Fruit fly (Drosophila melanogaster) whole organism, embryonic: ENCODE data around the gene Glut1.

ENCODE experiments used
- ATbp ChIP-seq: fragments of 200-800 bp; sonication (Bioruptor generic); optimal IDR thresholded peaks from 2 replicates; lab custom pipeline; 2017; ENCODE audit warnings: missing biosample characterization, mild to moderate bottlenecking, missing genetic modification characterization, missing genetic modification reagents
- Adf1 ChIP-seq: fragments of 200-800 bp; sonication (Bioruptor generic); IDR thresholded peaks from 2 replicates; pipeline ENCODE4 v1.3.6; 2022; ENCODE audit warnings: missing biosample characterization, missing genetic modification characterization
- Awh ChIP-seq: fragments of 200-800 bp; sonication (Bioruptor generic); IDR thresholded peaks from 2 replicates; pipeline ENCODE4, ENCODE4 v1.3.6; 2022; ENCODE audit warnings: missing biosample characterization, missing genetic modification characterization
- Bgb ChIP-seq: fragments of 200-800 bp; sonication (Bioruptor generic); IDR thresholded peaks from 2 replicates; pipeline ENCODE4 v1.3.6; 2022; ENCODE audit warnings: missing biosample characterization, missing genetic modification characterization; ENCODE audit not compliant: partially characterized antibody
- CG12155 ChIP-seq: fragments of 200-800 bp; sonication (Bioruptor generic); optimal IDR thresholded peaks from 3 replicates; lab custom pipeline; 2016; ENCODE audit warnings: missing biosample characterization, missing genetic modification characterization
- CG12659 ChIP-seq: fragments of 200-800 bp; sonication (Bioruptor generic); optimal IDR thresholded peaks from 3 replicates; lab custom pipeline; 2017; ENCODE audit warnings: mild to moderate bottlenecking, missing biosample characterization, missing genetic modification reagents, missing genetic modification characterization
- CG16779 ChIP-seq: fragments of 200-800 bp; sonication (Bioruptor generic); IDR thresholded peaks from 2 replicates; pipeline ENCODE4 v1.3.6; 2022; ENCODE audit warnings: missing biosample characterization, missing genetic modification characterization
- CG16863 ChIP-seq: fragments of 200-800 bp; sonication (Bioruptor generic); optimal IDR thresholded peaks from 3 replicates; lab custom pipeline; 2016; ENCODE audit warnings: missing biosample characterization, missing genetic modification characterization
- CG2116 ChIP-seq: fragments of 200-800 bp; sonication (Bioruptor generic); optimal IDR thresholded peaks from 3 replicates; lab custom pipeline; 2018; ENCODE audit warnings: missing biosample characterization, mild to moderate bottlenecking, missing genetic modification characterization
- CG30020 ChIP-seq: fragments of 200-800 bp; optimal IDR thresholded peaks from 2 replicates; lab custom pipeline; 2019; ENCODE audit warnings: missing biosample characterization, mild to moderate bottlenecking, missing genetic modification characterization, moderate library complexity
- CG31388 ChIP-seq: fragments of 200-800 bp; sonication (Bioruptor generic); optimal IDR thresholded peaks from 2 replicates; lab custom pipeline; 2016; ENCODE audit warnings: missing biosample characterization, missing genetic modification characterization
- CG3847 ChIP-seq: fragments of 200-800 bp; sonication (Bioruptor generic); IDR thresholded peaks from 2 replicates; pipeline ENCODE4 v1.3.6; 2022; ENCODE audit warnings: missing biosample characterization, missing genetic modification characterization
- CG4404 ChIP-seq: fragments of 200-800 bp; sonication (Bioruptor generic); IDR thresholded peaks from 2 replicates; pipeline ENCODE4 v1.3.6; 2022; ENCODE audit warnings: missing biosample characterization, missing genetic modification characterization
- CG4424 ChIP-seq: fragments of 200-800 bp; sonication (Bioruptor generic); optimal IDR thresholded peaks from 3 replicates; lab custom pipeline; 2016; ENCODE audit warnings: missing biosample characterization, missing genetic modification characterization
- CG5245 ChIP-seq: fragments of 200-800 bp; sonication (Bioruptor generic); optimal IDR thresholded peaks from 3 replicates; lab custom pipeline; 2016; ENCODE audit warnings: missing biosample characterization, missing genetic modification characterization
- CG7357 ChIP-seq: fragments of 200-800 bp; sonication (Bioruptor generic); IDR thresholded peaks from 3 replicates; pipeline ENCODE4 v1.3.6; 2022; ENCODE audit warnings: missing biosample characterization, missing genetic modification characterization
- CG7372 ChIP-seq: fragments of 200-800 bp; sonication (Bioruptor generic); IDR thresholded peaks from 2 replicates; pipeline ENCODE4 v1.3.6; 2022; ENCODE audit warnings: missing biosample characterization, missing genetic modification characterization
- CG8281 ChIP-seq: fragments of 200-800 bp; sonication (Bioruptor generic); optimal IDR thresholded peaks from 2 replicates; lab custom pipeline; 2018; ENCODE audit warnings: missing biosample characterization, mild to moderate bottlenecking, missing genetic modification characterization, moderate library complexity
- Chrac-16 ChIP-seq: fragments of 200-800 bp; sonication (Bioruptor generic); optimal IDR thresholded peaks from 3 replicates; lab custom pipeline; 2016; ENCODE audit warnings: missing biosample characterization, missing genetic modification characterization
- Dbx ChIP-seq: fragments of 200-800 bp; sonication (Bioruptor generic); IDR thresholded peaks from 3 replicates; pipeline ENCODE4 v1.3.6; 2022; ENCODE audit warnings: missing biosample characterization, missing genetic modification characterization
- Dp ChIP-seq: fragments of 200-800 bp; sonication (Bioruptor generic); optimal IDR thresholded peaks from 2 replicates; lab custom pipeline; 2018; ENCODE audit warnings: missing biosample characterization, mild to moderate bottlenecking, missing genetic modification characterization, moderate library complexity
- Drgx ChIP-seq: fragments of 200-800 bp; sonication (Bioruptor generic); IDR thresholded peaks from 2 replicates; pipeline ENCODE4 v1.3.6; 2022; ENCODE audit warnings: missing biosample characterization, missing genetic modification characterization
- ERR ChIP-seq: fragments of 200-800 bp; sonication (Bioruptor generic); optimal IDR thresholded peaks from 2 replicates; lab custom pipeline; 2016; ENCODE audit warnings: missing biosample characterization, missing genetic modification characterization
- NC2β ChIP-seq: fragments of 200-800 bp; sonication (Bioruptor generic); optimal IDR thresholded peaks from 2 replicates; lab custom pipeline; 2016; ENCODE audit warnings: missing biosample characterization, missing genetic modification characterization
- Neu2 ChIP-seq: fragments of 200-800 bp; sonication (Bioruptor generic); optimal IDR thresholded peaks from 3 replicates; lab custom pipeline; 2016; ENCODE audit warnings: missing biosample characterization, missing genetic modification characterization, borderline replicate concordance
- Pdp1 ChIP-seq, 2 experiments: fragments of 200-800 bp; sonication (Bioruptor generic); optimal IDR thresholded peaks; 3 replicates each; lab custom pipeline; 2016; ENCODE audit warnings: missing biosample characterization in 2 of 2, missing genetic modification characterization in 2 of 2, mild to moderate bottlenecking in 1 of 2, moderate library complexity in 1 of 2
- Ptx1 ChIP-seq: fragments of 200-800 bp; sonication (Bioruptor generic); IDR thresholded peaks from 2 replicates; pipeline ENCODE4 v1.3.6; 2022; ENCODE audit warnings: missing biosample characterization, missing genetic modification characterization
- Rx ChIP-seq: fragments of 200-800 bp; sonication (Bioruptor generic); IDR thresholded peaks from 2 replicates; pipeline ENCODE4 v1.3.6; 2022; ENCODE audit warnings: missing biosample characterization, missing genetic modification characterization
- Six4 ChIP-seq: fragments of 200-800 bp; sonication (Bioruptor generic); optimal IDR thresholded peaks from 2 replicates; lab custom pipeline; 2016; ENCODE audit warnings: missing biosample characterization, missing genetic modification characterization
- TFAM ChIP-seq: fragments of 200-800 bp; sonication (Bioruptor generic); optimal IDR thresholded peaks from 2 replicates; lab custom pipeline; 2017; ENCODE audit warnings: missing biosample characterization, missing genetic modification characterization, inconsistent platforms
- Xrp1 ChIP-seq: fragments of 200-800 bp; sonication (Bioruptor generic); IDR thresholded peaks from 2 replicates; pipeline ENCODE4 v1.3.6; 2022; ENCODE audit warnings: missing biosample characterization, missing genetic modification characterization
- bsh ChIP-seq, 2 experiments: fragments of 200-800 bp; sonication (Bioruptor generic); optimal IDR thresholded peaks; 2 replicates each; lab custom pipeline; 2017 to 2018; ENCODE audit warnings: mild to moderate bottlenecking in 2 of 2, missing biosample characterization in 2 of 2, missing genetic modification characterization in 2 of 2, moderate library complexity in 1 of 2
- croc ChIP-seq: fragments of 200-800 bp; sonication (Bioruptor generic); conservative IDR thresholded peaks from 3 replicates; pipeline ENCODE4 v1.3.6; 2022; ENCODE audit warnings: missing biosample characterization, missing genetic modification characterization
- danr ChIP-seq: fragments of 200-800 bp; sonication (Bioruptor generic); IDR thresholded peaks from 2 replicates; pipeline ENCODE4 v1.3.6; 2022; ENCODE audit warnings: missing biosample characterization, missing genetic modification characterization
- disco-r ChIP-seq: fragments of 200-800 bp; sonication (Bioruptor generic); optimal IDR thresholded peaks from 2 replicates; lab custom pipeline; 2016; ENCODE audit warnings: missing biosample characterization, missing genetic modification characterization
- esg ChIP-seq: fragments of 200-800 bp; sonication (Bioruptor generic); conservative IDR thresholded peaks from 2 replicates; pipeline ENCODE4 v1.3.6; 2022; ENCODE audit warnings: missing biosample characterization, missing genetic modification characterization
- fru ChIP-seq: fragments of >200 bp; optimal IDR thresholded peaks from 2 replicates; lab custom pipeline; 2017
- gsb ChIP-seq: fragments of 200-800 bp; sonication (Bioruptor generic); IDR thresholded peaks from 2 replicates; pipeline ENCODE4 v1.3.6; 2022; ENCODE audit warnings: missing biosample characterization, missing genetic modification characterization
- insv ChIP-seq, 2 experiments: fragments of 200-800 bp; sonication (Bioruptor generic); optimal IDR thresholded peaks; 3 replicates each; lab custom pipeline; 2016 to 2018; ENCODE audit warnings: missing biosample characterization in 2 of 2, missing genetic modification characterization in 2 of 2
- jigr1 ChIP-seq: fragments of 200-800 bp; sonication (Bioruptor generic); IDR thresholded peaks from 3 replicates; pipeline ENCODE4 v1.3.6; 2022; ENCODE audit warnings: missing biosample characterization, missing genetic modification characterization
- jumu ChIP-seq: fragments of 200-800 bp; sonication (Bioruptor generic); optimal IDR thresholded peaks from 3 replicates; lab custom pipeline; 2016; ENCODE audit warnings: missing biosample characterization, missing genetic modification characterization
- lilli ChIP-seq: fragments of 200-800 bp; sonication (Bioruptor generic); optimal IDR thresholded peaks from 3 replicates; lab custom pipeline; 2016; ENCODE audit warnings: missing biosample characterization, missing genetic modification characterization
- nom ChIP-seq: fragments of 200-800 bp; sonication (Bioruptor generic); optimal IDR thresholded peaks from 2 replicates; lab custom pipeline; 2017; ENCODE audit warnings: missing biosample characterization, missing genetic modification characterization, mild to moderate bottlenecking, moderate library complexity, missing genetic modification reagents
- pfk ChIP-seq: fragments of 200-800 bp; sonication (Bioruptor generic); optimal IDR thresholded peaks from 2 replicates; lab custom pipeline; 2018; ENCODE audit warnings: missing biosample characterization, mild to moderate bottlenecking, missing genetic modification characterization, moderate library complexity
- pum ChIP-seq: fragments of 200-800 bp; sonication (Bioruptor generic); optimal IDR thresholded peaks from 2 replicates; lab custom pipeline; 2016; ENCODE audit warnings: missing biosample characterization, missing genetic modification characterization
- rib ChIP-seq: fragments of 200-800 bp; sonication (Bioruptor generic); IDR thresholded peaks from 2 replicates; pipeline ENCODE4 v1.3.6; 2022; ENCODE audit warnings: missing biosample characterization, missing genetic modification characterization
- sisA ChIP-seq: fragments of 200-800 bp; sonication (Bioruptor generic); IDR thresholded peaks from 2 replicates; pipeline ENCODE4 v1.3.6; 2022; ENCODE audit warnings: missing biosample characterization, missing genetic modification characterization
- sqz ChIP-seq: fragments of 200-800 bp; sonication (Bioruptor generic); optimal IDR thresholded peaks from 3 replicates; lab custom pipeline; 2018; ENCODE audit warnings: missing biosample characterization, mild to moderate bottlenecking, missing genetic modification characterization
- tgo ChIP-seq: fragments of 200-800 bp; sonication (Bioruptor generic); IDR thresholded peaks from 3 replicates; pipeline ENCODE4 v1.3.6; 2022; ENCODE audit warnings: missing biosample characterization, missing genetic modification characterization
- wek ChIP-seq: fragments of 200-800 bp; sonication (Bioruptor generic); optimal IDR thresholded peaks from 3 replicates; lab custom pipeline; 2018; ENCODE audit warnings: missing biosample characterization, mild to moderate bottlenecking, missing genetic modification characterization, moderate library complexity
- zf30C ChIP-seq: fragments of 200-800 bp; sonication (Bioruptor generic); optimal IDR thresholded peaks from 3 replicates; lab custom pipeline; 2018; ENCODE audit warnings: missing biosample characterization, mild to moderate bottlenecking, missing genetic modification characterization

Glut1 gene

DNA sequence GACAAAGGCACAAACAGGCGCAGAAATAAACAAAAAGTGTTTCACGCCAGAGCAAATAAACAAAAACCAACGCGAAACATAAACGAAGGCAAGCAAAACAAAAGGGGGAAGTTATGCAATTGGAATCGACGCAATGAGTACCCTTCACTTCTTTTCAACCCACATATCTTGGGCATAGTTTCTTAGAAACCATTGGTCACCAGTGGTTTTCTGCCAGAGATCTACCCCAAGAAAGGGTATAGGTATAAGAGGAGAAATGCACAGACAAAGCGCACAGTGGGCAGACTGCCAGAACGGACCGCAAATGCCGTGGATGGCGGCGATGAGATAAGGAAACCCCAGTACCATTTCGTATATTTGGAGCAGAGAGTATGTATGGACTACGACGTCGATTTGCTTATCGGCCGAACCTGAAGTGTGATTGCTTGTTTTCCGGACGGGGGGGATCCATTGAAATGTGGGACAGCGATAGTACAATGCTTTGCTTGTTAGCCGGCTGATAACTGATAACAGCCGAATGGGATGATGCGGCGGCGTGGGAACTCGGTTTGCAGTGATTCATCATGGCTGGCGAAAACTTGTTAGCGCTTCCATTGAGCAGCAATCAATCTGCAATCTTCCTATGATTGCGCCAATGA lies 117.2 kb downstream of the Glut1 start (continued):
- TF ChIP-seq danr: peak; percentile 28; the same call in 1 of the 2 replicates
- no peak for TF ChIP-seq rib (GFP tag; lab: Robert Waterston, UW)
- peak; percentile 58 for TF ChIP-seq tgo (GFP tag; lab: Robert Waterston, UW)
- TF ChIP-seq Xrp1 (GFP tag; lab: Robert Waterston, UW): peak; percentile 61
- TF ChIP-seq TFAM (GFP tag; lab: Kevin White, UChicago): no peak
- peak; percentile 37; the same call in 1 of the 2 replicates for TF ChIP-seq CG3847
- TF ChIP-seq ATbp: no peak
- TF ChIP-seq nom (GFP tag; lab: Kevin White, UChicago): peak; percentile 3
- no peak for TF ChIP-seq CG2116 (GFP tag; lab: Kevin White, UChicago)
- TF ChIP-seq sisA (GFP tag; lab: Robert Waterston, UW): peak; percentile 68
- TF ChIP-seq disco-r: no peak
- TF ChIP-seq CG16779 (GFP tag; lab: Robert Waterston, UW): no peak
- peak; percentile 16 for TF ChIP-seq CG12659
- no peak for TF ChIP-seq Bgb (GFP tag; lab: Robert Waterston, UW)
- TF ChIP-seq Chrac-16 (GFP tag; lab: Kevin White, UChicago): no peak
- no peak for TF ChIP-seq ERR (GFP tag; lab: Kevin White, UChicago)
- no peak for TF ChIP-seq CG7372 (GFP tag; lab: Robert Waterston, UW)
- TF ChIP-seq lilli (GFP tag; lab: Kevin White, UChicago): peak; percentile 37
- TF ChIP-seq NC2β (GFP tag; lab: Kevin White, UChicago): peak; percentile 4
- TF ChIP-seq Drgx (GFP tag; lab: Robert Waterston, UW): peak; percentile 69
- TF ChIP-seq insv (GFP tag; optimal IDR thresholded peaks at IDR 0.05; lab: Kevin White, UChicago): no peak
- TF ChIP-seq Rx (GFP tag; lab: Robert Waterston, UW): peak; percentile 30; the same call in 1 of the 2 replicates
- TF ChIP-seq pfk: no peak
- peak; percentile 62 for TF ChIP-seq esg (GFP tag; lab: Robert Waterston, UW)
- TF ChIP-seq croc (GFP tag; lab: Robert Waterston, UW): no peak
- TF ChIP-seq bsh (GFP tag; optimal IDR thresholded peaks at IDR 0.05; lab: Kevin White, UChicago): peak in 1 of 2 experiments; percentile 23
- no peak for TF ChIP-seq CG31388 (GFP tag; lab: Kevin White, UChicago)
- TF ChIP-seq Neu2 (GFP tag; lab: Kevin White, UChicago): no peak
- peak; percentile 12 for TF ChIP-seq CG12155 (GFP tag; lab: Kevin White, UChicago)
- TF ChIP-seq CG16863: no peak
- TF ChIP-seq Dp (GFP tag; lab: Kevin White, UChicago): no peak
- no peak for TF ChIP-seq jumu (GFP tag; lab: Kevin White, UChicago)
- TF ChIP-seq sqz (GFP tag; lab: Kevin White, UChicago): no peak
- 0 out of 3 replicates have a peak, but pooled peaks have one; percentile 16 for TF ChIP-seq Dbx (GFP tag; lab: Robert Waterston, UW)
- no peak for TF ChIP-seq CG5245 (GFP tag; lab: Kevin White, UChicago)
- no peak for TF ChIP-seq CG4424 (GFP tag; lab: Kevin White, UChicago)
- TF ChIP-seq Six4: no peak
- peak; percentile 30; the same call in 1 of the 2 replicates for TF ChIP-seq gsb (GFP tag; lab: Robert Waterston, UW)
- no peak for TF ChIP-seq jigr1
- peak in 1 of 2 experiments; percentile 45 for TF ChIP-seq Pdp1 (GFP tag; optimal IDR thresholded peaks at IDR 0.05; lab: Kevin White, UChicago)
- TF ChIP-seq CG4404 (GFP tag; lab: Robert Waterston, UW): peak; percentile 29; the same call in 1 of the 2 replicates
- peak; percentile 72 for TF ChIP-seq Ptx1 (GFP tag; lab: Robert Waterston, UW)
- TF ChIP-seq CG8281 (tag; lab: Kevin White, UChicago): no peak
- TF ChIP-seq CG7357: no peak
- no peak for TF ChIP-seq CG30020 (tag; lab: Kevin White, UChicago)
- no peak for TF ChIP-seq zf30C (GFP tag; lab: Kevin White, UChicago)
- no peak for TF ChIP-seq pum
- no peak for TF ChIP-seq fru (lab: Kevin White, UChicago)
- TF ChIP-seq Awh (GFP tag; lab: Robert Waterston, UW): no peak
- peak; percentile 36 for TF ChIP-seq Adf1
- no peak for TF ChIP-seq wek (GFP tag; lab: Kevin White, UChicago)
